Fruit fly (Drosophila melanogaster) whole organism, embryonic: Measurements from ENCODE around the gene defl.
A peak's percentile ranks its signal among the peaks of the same experiment; 100 is the strongest.

ENCODE experiments used
- BtbVII ChIP-seq: fragments of 200-800 bp; sonication (Bioruptor generic); optimal IDR thresholded peaks from 3 replicates; lab custom pipeline; 2017; ENCODE audit warnings: missing biosample characterization, mild to moderate bottlenecking, missing genetic modification characterization
- CG10147 ChIP-seq: fragments of 200-800 bp; sonication (Bioruptor generic); optimal IDR thresholded peaks from 2 replicates; lab custom pipeline; 2019; ENCODE audit warnings: missing biosample characterization, mild to moderate bottlenecking, missing genetic modification characterization, moderate library complexity
- CG11093 ChIP-seq: fragments of 200-800 bp; sonication (Bioruptor generic); IDR thresholded peaks from 3 replicates; pipeline ENCODE4 v1.3.6; 2022; ENCODE audit warnings: missing biosample characterization, missing genetic modification characterization
- CG14710 ChIP-seq: fragments of 200-800 bp; sonication (Bioruptor generic); optimal IDR thresholded peaks from 3 replicates; lab custom pipeline; 2019; ENCODE audit warnings: missing biosample characterization, mild to moderate bottlenecking, missing genetic modification characterization, moderate library complexity
- CG1602 ChIP-seq: fragments of 200-800 bp; sonication (Bioruptor generic); optimal IDR thresholded peaks from 3 replicates; lab custom pipeline; 2016; ENCODE audit warnings: missing biosample characterization, missing genetic modification characterization
- CG16813 ChIP-seq: fragments of 200-800 bp; sonication (Bioruptor generic); IDR thresholded peaks from 3 replicates; pipeline ENCODE4 v1.3.6; 2022; ENCODE audit warnings: missing biosample characterization, missing genetic modification characterization; ENCODE audit not compliant: partially characterized antibody
- CG17385 ChIP-seq: fragments of 200-800 bp; sonication (Bioruptor generic); optimal IDR thresholded peaks from 3 replicates; lab custom pipeline; 2018; ENCODE audit warnings: missing biosample characterization, mild to moderate bottlenecking, missing genetic modification characterization
- CG2116 ChIP-seq: fragments of 200-800 bp; sonication (Bioruptor generic); optimal IDR thresholded peaks from 3 replicates; lab custom pipeline; 2018; ENCODE audit warnings: missing biosample characterization, mild to moderate bottlenecking, missing genetic modification characterization
- CG3281 ChIP-seq: fragments of 200-800 bp; sonication (Bioruptor generic); optimal IDR thresholded peaks from 3 replicates; lab custom pipeline; 2017; ENCODE audit warnings: missing biosample characterization, mild to moderate bottlenecking, missing genetic modification characterization
- CG33213 ChIP-seq: fragments of 200-800 bp; sonication (Bioruptor generic); optimal IDR thresholded peaks from 3 replicates; lab custom pipeline; 2016; ENCODE audit warnings: missing biosample characterization, missing genetic modification characterization
- CG34224 ChIP-seq: fragments of 200-800 bp; sonication (Bioruptor generic); IDR thresholded peaks from 3 replicates; pipeline ENCODE4 v1.3.6; 2022; ENCODE audit warnings: missing biosample characterization, missing genetic modification characterization; ENCODE audit not compliant: partially characterized antibody
- CG34422 ChIP-seq: fragments of 200-800 bp; sonication (Bioruptor generic); IDR thresholded peaks from 3 replicates; pipeline ENCODE4 v1.3.6; 2022; ENCODE audit warnings: missing biosample characterization, missing genetic modification characterization
- CG4360 ChIP-seq: fragments of 200-800 bp; sonication (Bioruptor generic); IDR thresholded peaks from 2 replicates; pipeline ENCODE4 v1.3.6; 2022; ENCODE audit warnings: missing biosample characterization, missing genetic modification characterization
- CG6272 ChIP-seq: fragments of 200-800 bp; sonication (Bioruptor generic); IDR thresholded peaks from 2 replicates; pipeline ENCODE4 v1.3.6; 2022; ENCODE audit warnings: missing biosample characterization, missing genetic modification characterization
- CG6683 ChIP-seq: fragments of 200-800 bp; sonication (Bioruptor generic); optimal IDR thresholded peaks from 2 replicates; lab custom pipeline; 2017; ENCODE audit warnings: missing biosample characterization, mild to moderate bottlenecking, missing genetic modification characterization, missing genetic modification reagents
- CG6813 ChIP-seq: fragments of 200-800 bp; sonication (Bioruptor generic); optimal IDR thresholded peaks from 2 replicates; lab custom pipeline; 2017; ENCODE audit warnings: missing biosample characterization, missing genetic modification characterization, mild to moderate bottlenecking, moderate library complexity, missing genetic modification reagents
- CG7372 ChIP-seq: fragments of 200-800 bp; sonication (Bioruptor generic); IDR thresholded peaks from 2 replicates; pipeline ENCODE4 v1.3.6; 2022; ENCODE audit warnings: missing biosample characterization, missing genetic modification characterization
- CG7745 ChIP-seq: fragments of 200-800 bp; sonication (Bioruptor generic); optimal IDR thresholded peaks from 2 replicates; lab custom pipeline; 2018; ENCODE audit warnings: missing biosample characterization, mild to moderate bottlenecking, missing genetic modification characterization, moderate library complexity
- CG7839 ChIP-seq: fragments of 200-800 bp; sonication (Bioruptor generic); optimal IDR thresholded peaks from 3 replicates; lab custom pipeline; 2018; ENCODE audit warnings: missing biosample characterization, mild to moderate bottlenecking, missing genetic modification characterization, moderate library complexity
- CG7928 ChIP-seq: fragments of 200-800 bp; sonication (Bioruptor generic); optimal IDR thresholded peaks from 2 replicates; lab custom pipeline; 2017; ENCODE audit warnings: missing biosample characterization, mild to moderate bottlenecking, missing genetic modification characterization
- CG9437 ChIP-seq: fragments of 200-800 bp; sonication (Bioruptor generic); optimal IDR thresholded peaks from 2 replicates; lab custom pipeline; 2018; ENCODE audit warnings: missing biosample characterization, mild to moderate bottlenecking, missing genetic modification characterization
- Dll ChIP-seq: fragments of 200-800 bp; sonication (Bioruptor generic); IDR thresholded peaks from 4 replicates; pipeline ENCODE4 v1.3.6; 2022; ENCODE audit warnings: missing biosample characterization, missing genetic modification characterization; ENCODE audit not compliant: partially characterized antibody
- Doc3 ChIP-seq: fragments of 200-800 bp; sonication (Bioruptor generic); IDR thresholded peaks from 3 replicates; pipeline ENCODE4 v1.3.6; 2022; ENCODE audit warnings: missing biosample characterization, missing genetic modification characterization; ENCODE audit not compliant: partially characterized antibody
- E2f2 ChIP-seq: fragments of 200-800 bp; sonication (Bioruptor generic); IDR thresholded peaks from 2 replicates; pipeline ENCODE4 v1.3.6; 2022; ENCODE audit warnings: missing biosample characterization, missing genetic modification characterization
- HLH4C ChIP-seq: fragments of 200-800 bp; sonication (Bioruptor generic); IDR thresholded peaks from 3 replicates; pipeline ENCODE4 v1.3.6; 2022; ENCODE audit warnings: missing biosample characterization, missing genetic modification characterization; ENCODE audit not compliant: partially characterized antibody
- MBD-R2 ChIP-seq: fragments of 200-800 bp; sonication (Bioruptor generic); IDR thresholded peaks from 2 replicates; pipeline ENCODE4 v1.3.6; 2022; ENCODE audit warnings: missing biosample characterization, missing genetic modification characterization
- MESR4 ChIP-seq: fragments of 200-800 bp; sonication (Bioruptor generic); optimal IDR thresholded peaks from 2 replicates; lab custom pipeline; 2018; ENCODE audit warnings: missing biosample characterization, mild to moderate bottlenecking, missing genetic modification characterization, moderate library complexity
- Med ChIP-seq: fragments of 200-800 bp; sonication (Bioruptor generic); peaks from one replicate; lab custom pipeline; 2016; ENCODE audit warnings: missing biosample characterization, missing genetic modification characterization, mild to moderate bottlenecking, inconsistent platforms, moderate library complexity
- Opbp ChIP-seq: fragments of 200-800 bp; sonication (Bioruptor generic); IDR thresholded peaks from 3 replicates; pipeline ENCODE4 v1.3.6; 2022; ENCODE audit warnings: missing biosample characterization, missing genetic modification characterization; ENCODE audit not compliant: partially characterized antibody
- Side ChIP-seq: fragments of 200-800 bp; sonication (Bioruptor generic); optimal IDR thresholded peaks from 2 replicates; lab custom pipeline; 2016; ENCODE audit warnings: missing biosample characterization, missing genetic modification characterization
- Sry-δ ChIP-seq: fragments of 200-800 bp; sonication (Bioruptor generic); optimal IDR thresholded peaks from 2 replicates; lab custom pipeline; 2016; ENCODE audit warnings: missing biosample characterization, missing genetic modification characterization
- chn ChIP-seq: fragments of 200-800 bp; sonication (Bioruptor generic); optimal IDR thresholded peaks from 2 replicates; lab custom pipeline; 2016; ENCODE audit warnings: missing biosample characterization, missing genetic modification characterization
- crp ChIP-seq, 2 experiments: fragments of 200-800 bp; sonication (Bioruptor generic); optimal IDR thresholded peaks; 2 replicates in 1 of 2; 3 replicates in 1 of 2; lab custom pipeline; 2017; ENCODE audit warnings: missing biosample characterization in 2 of 2, missing genetic modification characterization in 2 of 2, mild to moderate bottlenecking in 1 of 2, moderate library complexity in 1 of 2
- dati ChIP-seq: fragments of 200-800 bp; sonication (Bioruptor generic); IDR thresholded peaks from 2 replicates; pipeline ENCODE4 v1.3.6; 2022; ENCODE audit warnings: missing biosample characterization, missing genetic modification characterization
- exex ChIP-seq: fragments of 200-800 bp; sonication (Bioruptor generic); optimal IDR thresholded peaks from 4 replicates; lab custom pipeline; 2018; ENCODE audit warnings: missing biosample characterization, mild to moderate bottlenecking, missing genetic modification characterization, moderate library complexity
- gro ChIP-seq: fragments of 200-800 bp; sonication (Bioruptor generic); optimal IDR thresholded peaks from 2 replicates; lab custom pipeline; 2016; ENCODE audit warnings: missing biosample characterization, missing genetic modification characterization
- hbn ChIP-seq: fragments of 200-800 bp; sonication (Bioruptor generic); IDR thresholded peaks from 2 replicates; pipeline ENCODE4 v1.3.6; 2022; ENCODE audit warnings: missing biosample characterization, missing genetic modification characterization; ENCODE audit not compliant: partially characterized antibody
- mirr ChIP-seq: fragments of 200-800 bp; sonication (Bioruptor generic); optimal IDR thresholded peaks from 3 replicates; lab custom pipeline; 2018; ENCODE audit warnings: missing biosample characterization, mild to moderate bottlenecking, missing genetic modification characterization
- p53 ChIP-seq: fragments of 200-800 bp; sonication (Bioruptor generic); optimal IDR thresholded peaks from 2 replicates; lab custom pipeline; 2016; ENCODE audit warnings: missing biosample characterization, missing genetic modification characterization
- pfk ChIP-seq: fragments of 200-800 bp; sonication (Bioruptor generic); optimal IDR thresholded peaks from 2 replicates; lab custom pipeline; 2018; ENCODE audit warnings: missing biosample characterization, mild to moderate bottlenecking, missing genetic modification characterization, moderate library complexity
- phol ChIP-seq: fragments of 200-800 bp; sonication (Bioruptor generic); optimal IDR thresholded peaks from 3 replicates; lab custom pipeline; 2018; ENCODE audit warnings: missing biosample characterization, mild to moderate bottlenecking, missing genetic modification characterization, moderate library complexity
- pzg ChIP-seq: fragments of 200-800 bp; sonication (Bioruptor generic); optimal IDR thresholded peaks from 3 replicates; lab custom pipeline; 2018; ENCODE audit warnings: missing biosample characterization, mild to moderate bottlenecking, missing genetic modification characterization, moderate library complexity
- stwl ChIP-seq: fragments of 200-800 bp; sonication (Bioruptor generic); optimal IDR thresholded peaks from 3 replicates; lab custom pipeline; 2018; ENCODE audit warnings: missing biosample characterization, mild to moderate bottlenecking, missing genetic modification characterization, moderate library complexity
- sug ChIP-seq: fragments of 200-800 bp; optimal IDR thresholded peaks from 2 replicates; lab custom pipeline; 2019; ENCODE audit warnings: missing biosample characterization, mild to moderate bottlenecking, missing genetic modification characterization, moderate library complexity
- wdn ChIP-seq: fragments of 200-800 bp; sonication (Bioruptor generic); IDR thresholded peaks from 2 replicates; pipeline ENCODE4 v1.3.6; 2022; ENCODE audit warnings: missing biosample characterization, missing genetic modification characterization
- zfh2 ChIP-seq: fragments of 200-800 bp; sonication (Bioruptor generic); optimal IDR thresholded peaks from 2 replicates; lab custom pipeline; 2016; ENCODE audit warnings: missing biosample characterization, missing genetic modification characterization

defl gene

dm6 chr3L:9678994-9679393 is 44.2 kb upstream of the defl start, which contains the start of the genes fry and CG16717 (continued):
- peak; percentile 1 for TF ChIP-seq CG14710 (tag; lab: Kevin White, UChicago)
- peak; percentile 44; the same call in 1 of the 3 replicates for TF ChIP-seq CG16813 (GFP tag; lab: Robert Waterston, UW)
- peak; percentile 67 for TF ChIP-seq pzg (GFP tag; lab: Kevin White, UChicago)
- TF ChIP-seq CG4360 (GFP tag; lab: Robert Waterston, UW) = no peak
- TF ChIP-seq HLH4C (GFP tag; lab: Robert Waterston, UW) = peak; percentile 56
- TF ChIP-seq dati = no peak
- peak; percentile 21 for TF ChIP-seq phol (tag; lab: Kevin White, UChicago)
- peak; percentile 93 for TF ChIP-seq CG7928 (GFP tag; lab: Kevin White, UChicago)
- peak; percentile 68 for TF ChIP-seq exex (tag; lab: Kevin White, UChicago)
- TF ChIP-seq CG17385 (GFP tag; lab: Kevin White, UChicago) = peak; percentile 92
- TF ChIP-seq wdn (GFP tag; lab: Robert Waterston, UW) = no peak
- TF ChIP-seq CG7372 (GFP tag; lab: Robert Waterston, UW) = no peak
- peak; percentile 90 for TF ChIP-seq CG34224 (GFP tag; lab: Robert Waterston, UW)
- TF ChIP-seq CG10147 (GFP tag; lab: Kevin White, UChicago) = no peak
- peak; percentile 33 for TF ChIP-seq BtbVII (GFP tag; lab: Kevin White, UChicago)
- peak; percentile 26 for TF ChIP-seq Sry-δ (GFP tag; lab: Kevin White, UChicago)
- TF ChIP-seq CG34422 (GFP tag; lab: Robert Waterston, UW) = peak; percentile 52; the same call in 1 of the 3 replicates
- TF ChIP-seq Opbp (GFP tag; lab: Robert Waterston, UW) = peak; percentile 69; the same call in 2 of the 3 replicates
- no peak for TF ChIP-seq CG7839 (tag; lab: Kevin White, UChicago)
- TF ChIP-seq MESR4 (GFP tag; lab: Kevin White, UChicago) = peak; percentile 29
- TF ChIP-seq CG6683 (GFP tag; lab: Kevin White, UChicago) = no peak
- no peak for TF ChIP-seq chn (GFP tag; lab: Kevin White, UChicago)
- TF ChIP-seq Side (GFP tag; lab: Kevin White, UChicago) = no peak
- TF ChIP-seq sug (tag; lab: Kevin White, UChicago) = peak; percentile 30
- TF ChIP-seq p53 (GFP tag; lab: Kevin White, UChicago) = no peak
- TF ChIP-seq MBD-R2 (GFP tag; lab: Robert Waterston, UW) = peak; percentile 92
- peak; percentile 73 for TF ChIP-seq hbn
- peak; percentile 13 for TF ChIP-seq gro (GFP tag; lab: Kevin White, UChicago)
- TF ChIP-seq mirr (GFP tag; lab: Kevin White, UChicago) = peak; percentile 51
- TF ChIP-seq CG3281 (GFP tag; lab: Kevin White, UChicago) = peak; percentile 54
- TF ChIP-seq E2f2 (GFP tag; lab: Robert Waterston, UW) = peak; percentile 16; the same call in 1 of the 2 replicates
- no peak for TF ChIP-seq CG33213 (GFP tag; lab: Kevin White, UChicago)
- TF ChIP-seq pfk (GFP tag; lab: Kevin White, UChicago) = no peak
- TF ChIP-seq zfh2 (GFP tag; lab: Kevin White, UChicago) = no peak
- no peak for TF ChIP-seq CG1602
- peak; percentile 32 for TF ChIP-seq Med (GFP tag; lab: Kevin White, UChicago)
- TF ChIP-seq Dll (GFP tag; lab: Robert Waterston, UW) = peak; percentile 68
- peak; percentile 69 for TF ChIP-seq Doc3 (GFP tag; lab: Robert Waterston, UW)
- peak; percentile 3 for TF ChIP-seq CG2116 (GFP tag; lab: Kevin White, UChicago)
- no peak for TF ChIP-seq CG6272
- peak; percentile 84 to 99 for TF ChIP-seq crp (GFP tag; optimal IDR thresholded peaks at IDR 0.05; lab: Kevin White, UChicago)
- TF ChIP-seq CG9437 (GFP tag; lab: Kevin White, UChicago) = peak; percentile 99
- TF ChIP-seq CG11093 = no peak
- peak; percentile 67 for TF ChIP-seq stwl (tag; lab: Kevin White, UChicago)
- peak; percentile 99 for TF ChIP-seq CG7745 (tag; lab: Kevin White, UChicago)
- TF ChIP-seq CG6813 (GFP tag; lab: Kevin White, UChicago) = no peak
- TF ChIP-seq, all 482 proteins: peak for 48
